Worm (Caenorhabditis elegans): Measurements from ENCODE around the gene ilys-3.

- no peak for TF ChIP-seq snpc-4 (GFP tag; optimal IDR thresholded peaks at IDR 0.05)
- TF ChIP-seq snpc-4 (tag; optimal IDR thresholded peaks at IDR 0.05) = no peak
- no peak for TF ChIP-seq hmg-1.2 (GFP tag; IDR thresholded peaks at IDR 0.05)
- TF ChIP-seq T26A5.8 (tag; optimal IDR thresholded peaks at IDR 0.05) = no peak
Measured at ce11 chrIV:2416738-2417137, 47.5 kb upstream of the ilys-3 start.

Data from whole organism, young adult.